Fruit fly (Drosophila melanogaster) Kc167 (cell line): ENCODE data around the gene CG7017.

ENCODE experiments used
- Myc ChIP-seq: fragments of >200 bp; optimal IDR thresholded peaks from 2 replicates; lab custom pipeline; 2017; ENCODE audit warnings: missing external identifiers
- Sin3A ChIP-seq: fragments of >200 bp; optimal IDR thresholded peaks from 2 replicates; lab custom pipeline; 2018; ENCODE audit warnings: missing external identifiers
- h ChIP-seq: fragments of >200 bp; optimal IDR thresholded peaks from 3 replicates; lab custom pipeline; 2018; ENCODE audit warnings: missing external identifiers
- insv ChIP-seq: fragments of >200 bp; optimal IDR thresholded peaks from 3 replicates; lab custom pipeline; 2018; ENCODE audit warnings: missing external identifiers
- psq ChIP-seq: fragments of >200 bp; optimal IDR thresholded peaks from 2 replicates; lab custom pipeline; 2017; ENCODE audit warnings: missing external identifiers
- ttk ChIP-seq: sonication (Bioruptor generic); optimal IDR thresholded peaks from 2 replicates; lab custom pipeline; 2017; ENCODE audit warnings: missing external identifiers

CG7017 gene

DNA sequence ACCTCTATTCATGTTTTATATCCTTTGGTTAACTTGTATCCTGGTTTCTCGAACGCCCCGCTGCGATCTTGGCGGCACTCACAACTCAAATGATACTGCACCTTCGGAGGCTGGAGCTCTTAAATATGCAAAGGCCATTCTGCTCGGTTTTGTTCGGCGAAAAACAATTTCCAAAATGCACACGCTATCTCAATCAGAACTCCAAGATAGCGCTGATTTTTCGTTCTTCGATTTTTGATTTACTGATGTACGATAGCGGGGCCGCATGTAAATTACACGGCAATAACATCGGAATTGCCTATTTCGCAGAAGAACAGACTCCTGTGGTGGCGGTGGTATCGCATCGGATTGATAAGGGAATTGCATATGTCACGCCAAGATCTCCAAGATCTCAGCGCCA is at the start of gene CG7017:
Gene CG7017 (minus strand): TSS at position 101 of the 400 bp plus-strand sequence.
- TF ChIP-seq insv (lab: Kevin White, UChicago) (no peak), Myc (no peak), psq (no peak), Sin3A (lab: Kevin White, UChicago) (no peak), h (lab: Kevin White, UChicago) (no peak)

DNA sequence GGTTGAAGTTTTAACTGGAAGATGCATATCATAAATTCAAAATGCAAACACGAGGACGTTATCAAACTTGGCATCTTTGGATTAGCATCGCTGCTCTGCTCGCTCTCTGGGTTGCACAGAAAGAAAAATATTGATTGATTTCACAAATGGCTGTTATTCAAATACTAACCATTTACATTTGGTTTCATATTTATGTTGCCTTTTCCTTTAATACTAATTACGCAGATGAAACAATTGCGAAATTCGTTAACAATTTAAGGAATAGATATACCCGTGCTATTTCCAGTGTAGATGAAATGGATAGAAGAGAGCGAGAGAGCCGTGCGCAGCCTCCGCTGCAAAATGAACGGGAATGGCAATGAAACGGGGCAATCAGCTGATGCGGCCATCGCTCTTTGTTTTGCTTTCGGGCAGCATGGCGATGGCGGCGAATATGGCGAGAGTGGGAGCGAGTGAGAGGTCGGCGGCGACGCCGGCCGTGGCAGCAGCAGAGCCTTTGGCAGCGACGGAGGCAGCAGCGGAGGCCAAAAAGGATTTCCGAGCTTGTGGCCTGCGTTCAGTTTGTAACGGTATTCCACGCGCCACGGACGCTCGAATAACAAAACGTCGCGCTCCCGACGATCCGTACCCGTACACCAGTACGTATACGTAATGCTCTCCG is 35.7 kb upstream of the CG7017 start, which contains the start of gene rdgC:
Gene rdgC (plus strand): TSS at position 568 of the 661 bp plus-strand sequence.
- no peak for TF ChIP-seq Sin3A (lab: Kevin White, UChicago)
- TF ChIP-seq ttk (lab: Kevin White, UChicago) = no peak
- no peak for TF ChIP-seq Myc
- no peak for TF ChIP-seq insv (lab: Kevin White, UChicago)
- no peak for TF ChIP-seq h (lab: Kevin White, UChicago)
- TF ChIP-seq psq = no peak

DNA sequence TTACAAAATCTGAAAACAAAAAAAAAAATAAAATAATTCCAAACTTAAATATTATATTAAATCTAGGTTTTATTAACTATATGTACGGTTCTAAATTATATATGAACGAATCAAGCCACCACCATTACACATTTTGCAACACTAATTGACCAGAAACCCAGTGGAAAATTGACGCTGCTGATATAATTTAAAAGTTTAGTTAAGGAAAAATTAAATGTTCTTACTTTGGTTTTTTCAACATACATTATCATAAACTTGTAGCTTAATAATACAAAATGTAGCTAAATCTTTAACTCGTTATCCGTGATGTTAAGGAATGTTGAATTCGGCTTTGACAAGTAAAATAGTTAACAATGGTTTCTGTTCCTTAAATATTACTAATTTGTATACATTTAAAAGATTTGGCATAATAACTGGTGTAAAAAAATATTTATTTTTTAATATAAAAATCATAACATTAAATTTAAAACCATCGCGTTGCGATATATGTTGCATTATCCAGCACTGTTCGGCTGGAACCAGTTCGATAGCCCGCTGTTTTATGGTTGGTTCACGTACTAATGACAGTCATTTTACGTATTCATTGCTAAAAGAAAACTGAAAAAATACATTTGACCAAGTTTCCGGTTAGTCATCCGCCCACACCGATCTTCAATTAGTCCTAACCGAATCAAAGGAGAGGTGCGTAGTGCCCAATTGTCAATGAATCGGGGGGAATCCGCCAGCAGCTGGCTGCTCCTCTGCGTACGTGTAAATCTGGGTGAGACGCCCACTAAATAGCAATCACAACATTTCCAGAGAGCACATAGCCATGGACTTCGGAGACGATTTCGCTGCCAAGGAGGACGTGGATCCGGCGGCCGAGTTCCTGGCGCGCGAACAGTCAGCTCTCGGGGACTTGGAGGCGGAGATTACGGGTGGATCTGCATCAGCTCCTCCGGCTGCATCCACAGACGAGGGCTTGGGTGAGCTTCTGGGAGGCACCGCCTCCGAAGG is 30.4 kb upstream of the CG7017 start:
- TF ChIP-seq psq (no peak), ttk (lab: Kevin White, UChicago) (no peak), h (lab: Kevin White, UChicago) (no peak), insv (lab: Kevin White, UChicago) (no peak), Myc (no peak), Sin3A (lab: Kevin White, UChicago) (no peak)

DNA sequence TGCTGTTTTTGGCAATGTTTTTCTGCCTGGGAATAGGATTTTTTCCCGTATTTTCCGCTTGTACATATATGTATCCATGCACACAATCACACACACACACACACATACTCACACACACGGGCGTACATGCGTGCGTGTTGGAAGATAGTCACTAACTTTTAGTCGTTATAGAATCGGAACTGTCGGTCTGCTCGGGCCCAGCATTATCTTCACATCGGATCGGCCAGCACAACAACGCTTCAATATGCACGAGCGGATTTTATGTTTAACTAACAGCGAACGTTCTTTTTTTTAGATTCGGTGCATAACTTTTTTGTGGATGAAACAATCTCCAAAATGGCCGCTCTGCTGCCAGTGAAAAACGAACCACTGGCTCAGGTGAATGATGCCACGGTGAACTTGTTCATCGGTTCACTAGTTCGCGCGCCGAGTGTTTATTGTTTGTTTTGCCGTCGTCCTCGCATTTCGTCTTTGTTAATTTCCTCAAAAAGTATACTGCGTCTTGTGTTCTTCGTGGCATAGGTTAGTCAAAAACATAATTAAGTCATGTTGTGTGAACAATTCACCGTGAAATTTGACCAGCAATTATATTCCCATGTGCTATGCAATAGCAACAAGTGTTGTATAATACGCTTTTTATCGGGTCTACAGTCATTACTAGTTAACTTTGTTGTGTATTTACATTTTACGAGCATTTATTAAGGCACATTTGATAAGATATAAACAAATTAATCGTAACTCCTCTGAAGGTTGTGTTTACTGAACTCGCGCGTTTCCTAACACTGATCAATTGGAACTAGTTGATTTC is 29.4 kb upstream of the CG7017 start, which contains the start of the genes CG6951 and CG17233:
Gene CG6951 (plus strand): TSS at position 105 of the 808 bp plus-strand sequence.
Gene CG17233 (minus strand): TSS at position 741 of the 808 bp plus-strand sequence.
- no peak for TF ChIP-seq Sin3A (lab: Kevin White, UChicago)
- TF ChIP-seq psq = no peak
- TF ChIP-seq insv (lab: Kevin White, UChicago) = no peak
- TF ChIP-seq h (lab: Kevin White, UChicago) = no peak
- TF ChIP-seq Myc = no peak
- no peak for TF ChIP-seq ttk (lab: Kevin White, UChicago)

DNA sequence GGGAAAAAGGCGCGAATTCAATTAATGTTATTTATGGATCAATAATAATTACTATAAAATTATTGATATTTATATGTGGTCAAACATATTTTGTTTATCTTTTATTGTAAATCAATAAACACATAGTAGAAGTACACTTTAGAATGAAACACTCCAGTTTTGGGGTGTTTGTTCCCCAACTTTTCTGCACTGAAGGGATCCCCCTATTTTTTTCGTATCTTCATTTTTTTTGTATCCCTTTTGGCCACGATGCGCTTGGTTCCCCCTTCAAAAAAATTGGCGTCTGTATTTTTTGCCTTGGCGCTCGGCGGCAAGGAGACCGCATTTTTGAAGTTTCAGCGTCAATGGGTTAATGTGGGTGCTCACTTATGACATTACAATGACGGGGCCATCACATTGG is 28.8 kb upstream of the CG7017 start, which contains the start of gene Clc:
Gene Clc (plus strand): TSS at position 301 of the 400 bp plus-strand sequence.
- TF ChIP-seq insv (lab: Kevin White, UChicago) (no peak), Myc (no peak), psq (no peak), h (lab: Kevin White, UChicago) (no peak), Sin3A (lab: Kevin White, UChicago) (no peak), ttk (lab: Kevin White, UChicago) (no peak)

DNA sequence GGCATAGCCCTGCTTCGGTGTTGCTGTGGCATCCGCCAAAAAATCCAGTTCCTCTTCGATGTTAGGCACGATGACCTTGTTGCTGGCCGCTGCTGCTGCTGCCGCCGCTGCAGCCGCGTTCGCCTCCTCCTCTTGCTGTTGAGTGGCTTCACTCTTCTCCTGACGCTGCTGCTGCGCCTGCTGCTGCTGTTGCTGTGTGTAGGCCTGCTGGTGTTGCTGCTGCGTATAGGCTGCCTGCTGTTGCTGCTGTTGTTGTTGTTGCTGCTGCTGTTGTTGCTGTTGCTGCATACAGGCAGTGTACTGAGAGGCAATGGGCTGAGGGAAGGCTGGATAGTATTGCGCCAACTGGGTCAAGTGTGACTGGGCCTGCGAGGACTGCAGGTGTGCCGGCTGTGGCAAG is 25.2 kb upstream of the CG7017 start:
- no peak for TF ChIP-seq psq
- TF ChIP-seq Sin3A (lab: Kevin White, UChicago) = no peak
- no peak for TF ChIP-seq Myc
- TF ChIP-seq h (lab: Kevin White, UChicago) = no peak
- no peak for TF ChIP-seq insv (lab: Kevin White, UChicago)
- TF ChIP-seq ttk (lab: Kevin White, UChicago) = no peak

DNA sequence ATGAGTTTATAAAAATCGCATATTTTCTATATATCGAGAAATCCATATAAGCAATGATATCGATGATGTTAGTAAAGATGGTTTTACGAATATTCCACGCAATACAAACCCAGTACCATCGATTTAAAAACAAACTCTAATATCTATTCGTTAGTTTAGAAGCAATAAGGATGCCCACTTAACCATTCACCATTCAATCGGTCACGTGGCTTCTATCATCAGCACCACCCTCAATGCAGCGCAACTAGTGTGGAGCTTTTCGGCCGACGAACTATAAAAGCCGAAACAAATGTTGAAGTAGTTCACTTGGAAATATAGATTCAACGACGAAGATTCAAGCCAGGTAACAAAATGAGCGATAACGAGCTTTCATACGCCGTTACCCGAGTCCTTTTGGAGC is 19.4 kb upstream of the CG7017 start, which contains the start of gene CG13813:
Gene CG13813 (plus strand): TSS at position 301 of the 400 bp plus-strand sequence.
- TF ChIP-seq h (lab: Kevin White, UChicago) (no peak), Myc (no peak), psq (no peak), ttk (lab: Kevin White, UChicago) (no peak), Sin3A (lab: Kevin White, UChicago) (no peak), insv (lab: Kevin White, UChicago) (no peak)

DNA sequence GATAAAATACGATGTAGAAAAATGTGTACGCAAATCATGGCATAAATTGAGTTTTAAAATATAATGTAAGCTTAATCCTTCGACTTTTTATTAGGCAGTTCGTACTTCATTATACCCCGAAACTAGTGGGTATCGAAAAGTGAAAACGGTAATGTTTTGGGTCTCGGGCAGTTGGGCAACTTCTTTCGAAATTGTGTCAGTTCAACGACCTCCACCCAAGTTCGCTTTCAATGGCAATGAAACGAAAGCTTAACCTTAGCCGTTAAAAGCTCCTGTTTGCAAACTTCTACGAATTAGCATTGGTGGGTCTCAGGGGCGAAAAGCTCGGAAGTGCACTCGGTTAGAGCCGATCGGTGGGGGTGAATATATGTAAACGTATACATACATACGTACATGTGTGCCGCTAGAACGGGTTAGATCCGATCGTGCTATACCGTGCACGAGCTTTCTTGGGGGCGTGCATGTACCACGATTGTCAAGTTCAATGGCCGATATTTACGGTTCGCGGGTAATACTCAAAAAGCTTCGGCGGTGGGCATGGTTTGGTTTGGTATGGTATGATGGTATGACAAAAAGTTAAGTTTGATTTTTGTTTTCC is 18.4 kb upstream of the CG7017 start:
- TF ChIP-seq psq (no peak), Sin3A (lab: Kevin White, UChicago) (no peak), ttk (lab: Kevin White, UChicago) (no peak), insv (lab: Kevin White, UChicago) (no peak), h (lab: Kevin White, UChicago) (no peak), Myc (no peak)

DNA sequence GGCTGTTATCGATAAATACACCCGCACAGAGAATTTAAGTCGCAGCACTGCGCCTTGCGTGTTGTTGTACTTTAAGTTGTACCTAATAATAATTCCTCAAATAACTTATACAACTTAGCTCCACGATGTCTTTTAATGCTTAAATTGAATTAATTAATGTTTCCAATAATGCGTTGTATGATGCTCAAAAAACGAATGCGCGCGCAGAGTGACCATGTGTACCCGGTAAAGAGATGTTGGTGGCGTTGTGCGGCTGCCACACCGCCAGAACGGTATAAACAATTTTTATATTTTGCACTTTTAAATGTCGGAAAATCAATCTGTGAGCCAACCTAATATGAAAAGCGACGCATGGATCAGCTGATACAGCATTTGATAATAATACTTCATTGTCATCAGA is 14.2 kb upstream of the CG7017 start:
- TF ChIP-seq Sin3A (lab: Kevin White, UChicago) (no peak), h (lab: Kevin White, UChicago) (no peak), Myc (no peak), ttk (lab: Kevin White, UChicago) (no peak), psq (no peak), insv (lab: Kevin White, UChicago) (no peak)

DNA sequence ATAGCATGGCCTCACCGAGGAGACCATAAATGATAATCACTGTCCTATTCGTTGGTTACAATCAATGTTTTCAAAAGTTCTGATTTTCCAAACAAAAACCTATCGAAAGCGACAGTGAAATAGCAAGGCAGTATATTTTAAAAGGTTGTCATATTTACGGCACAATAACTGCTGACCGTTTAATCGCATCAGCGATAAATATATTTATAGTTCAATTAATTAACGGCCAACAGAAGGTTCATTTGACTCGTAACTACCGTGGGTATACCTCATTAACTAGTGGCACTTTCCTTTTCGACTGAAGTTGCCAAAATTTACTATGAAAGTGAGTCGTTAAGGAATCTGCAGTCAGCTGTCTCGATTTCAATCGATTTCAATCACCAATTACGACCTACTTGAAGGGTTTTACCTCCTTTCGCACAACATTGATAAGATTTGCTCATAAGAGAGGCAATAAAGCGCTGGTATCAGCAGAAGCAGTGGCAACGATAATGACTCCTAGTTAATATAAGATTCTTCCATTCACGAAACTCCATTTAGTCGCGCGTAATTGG is 11.6 kb upstream of the CG7017 start, which contains the start of gene CG17147:
Gene CG17147 (plus strand): TSS at position 535 of the 554 bp plus-strand sequence.
- TF ChIP-seq Myc (no peak), insv (lab: Kevin White, UChicago) (no peak), ttk (lab: Kevin White, UChicago) (no peak), h (lab: Kevin White, UChicago) (no peak), psq (no peak), Sin3A (lab: Kevin White, UChicago) (no peak)
